Fruit fly (Drosophila melanogaster) whole organism, embryonic: ENCODE results near the gene CG44405.

ENCODE experiments used
- ATbp ChIP-seq: fragments of 200-800 bp; sonication (Bioruptor generic); optimal IDR thresholded peaks from 2 replicates; lab custom pipeline; 2017; ENCODE audit warnings: missing biosample characterization, mild to moderate bottlenecking, missing genetic modification characterization, missing genetic modification reagents
- Adf1 ChIP-seq: fragments of 200-800 bp; sonication (Bioruptor generic); IDR thresholded peaks from 2 replicates; pipeline ENCODE4 v1.3.6; 2022; ENCODE audit warnings: missing biosample characterization, missing genetic modification characterization
- B-H1 ChIP-seq: fragments of 200-800 bp; sonication (Bioruptor generic); IDR thresholded peaks from 3 replicates; pipeline ENCODE4 v1.3.6; 2022; ENCODE audit warnings: missing biosample characterization, missing genetic modification characterization
- CG10462 ChIP-seq: fragments of 200-800 bp; sonication (Bioruptor generic); optimal IDR thresholded peaks from 2 replicates; lab custom pipeline; 2016; ENCODE audit warnings: missing biosample characterization, missing genetic modification characterization
- CG1233 ChIP-seq: fragments of 200-800 bp; sonication (Bioruptor generic); optimal IDR thresholded peaks from 4 replicates; lab custom pipeline; 2018; ENCODE audit warnings: missing biosample characterization, mild to moderate bottlenecking, missing genetic modification characterization
- CG12659 ChIP-seq: fragments of 200-800 bp; sonication (Bioruptor generic); optimal IDR thresholded peaks from 3 replicates; lab custom pipeline; 2017; ENCODE audit warnings: mild to moderate bottlenecking, missing biosample characterization, missing genetic modification reagents, missing genetic modification characterization
- CG12769 ChIP-seq: fragments of 200-800 bp; sonication (Bioruptor generic); optimal IDR thresholded peaks from 2 replicates; lab custom pipeline; 2019; ENCODE audit warnings: missing biosample characterization, mild to moderate bottlenecking, missing genetic modification characterization, moderate library complexity
- CG14965 ChIP-seq: fragments of 200-800 bp; sonication (Bioruptor generic); optimal IDR thresholded peaks from 2 replicates; lab custom pipeline; 2016; ENCODE audit warnings: missing biosample characterization, missing genetic modification characterization, borderline replicate concordance
- CG15073 ChIP-seq: fragments of 200-800 bp; sonication (Bioruptor generic); optimal IDR thresholded peaks from 2 replicates; lab custom pipeline; 2016; ENCODE audit warnings: missing biosample characterization, missing genetic modification characterization
- CG31441 ChIP-seq: fragments of 200-800 bp; sonication (Bioruptor generic); IDR thresholded peaks from 2 replicates; pipeline ENCODE4 v1.3.6; 2022; ENCODE audit warnings: missing biosample characterization, missing genetic modification characterization
- CG5245 ChIP-seq: fragments of 200-800 bp; sonication (Bioruptor generic); optimal IDR thresholded peaks from 3 replicates; lab custom pipeline; 2016; ENCODE audit warnings: missing biosample characterization, missing genetic modification characterization
- CG6765 ChIP-seq: fragments of 200-800 bp; sonication (Bioruptor generic); optimal IDR thresholded peaks from 3 replicates; lab custom pipeline; 2017; ENCODE audit warnings: missing biosample characterization, mild to moderate bottlenecking, missing genetic modification characterization
- CG7556 ChIP-seq: fragments of 200-800 bp; sonication (Bioruptor generic); optimal IDR thresholded peaks from 2 replicates; lab custom pipeline; 2017; ENCODE audit warnings: missing biosample characterization, mild to moderate bottlenecking, missing genetic modification characterization
- CG9932 ChIP-seq: fragments of 200-800 bp; sonication (Bioruptor generic); IDR thresholded peaks from 2 replicates; pipeline ENCODE4 v1.3.6; 2022; ENCODE audit warnings: missing biosample characterization, missing genetic modification characterization
- ERR ChIP-seq: fragments of 200-800 bp; sonication (Bioruptor generic); optimal IDR thresholded peaks from 2 replicates; lab custom pipeline; 2016; ENCODE audit warnings: missing biosample characterization, missing genetic modification characterization
- Elba2 ChIP-seq: fragments of 200-800 bp; sonication (Bioruptor generic); optimal IDR thresholded peaks from 3 replicates; lab custom pipeline; 2016; ENCODE audit warnings: missing biosample characterization, missing genetic modification characterization
- Ets97D ChIP-seq: fragments of 200-800 bp; sonication (Bioruptor generic); optimal IDR thresholded peaks from 3 replicates; lab custom pipeline; 2016; ENCODE audit warnings: missing biosample characterization, missing genetic modification characterization
- Gsc ChIP-seq: fragments of 200-800 bp; sonication (Bioruptor generic); IDR thresholded peaks from 2 replicates; pipeline ENCODE4 v1.3.6; 2022; ENCODE audit warnings: missing biosample characterization, missing genetic modification characterization
- H2.0 ChIP-seq: fragments of 200-800 bp; sonication (Bioruptor generic); IDR thresholded peaks from 2 replicates; pipeline ENCODE4 v1.3.6; 2022; ENCODE audit warnings: missing biosample characterization, missing genetic modification characterization
- HLH3B ChIP-seq: fragments of 200-800 bp; sonication (Bioruptor generic); IDR thresholded peaks from 2 replicates; pipeline ENCODE4 v1.3.6; 2022; ENCODE audit warnings: missing biosample characterization, missing genetic modification characterization
- NK7.1 ChIP-seq: fragments of 200-800 bp; sonication (Bioruptor generic); optimal IDR thresholded peaks from 3 replicates; lab custom pipeline; 2016; ENCODE audit warnings: missing biosample characterization, missing genetic modification characterization
- NfI ChIP-seq: fragments of 200-800 bp; sonication (Bioruptor generic); optimal IDR thresholded peaks from 3 replicates; lab custom pipeline; 2018; ENCODE audit warnings: missing biosample characterization, mild to moderate bottlenecking, missing genetic modification characterization, moderate library complexity
- Oaz ChIP-seq: fragments of 200-800 bp; sonication (Bioruptor generic); IDR thresholded peaks from 2 replicates; pipeline ENCODE4 v1.3.6; 2022; ENCODE audit warnings: missing biosample characterization, missing genetic modification characterization
- Ravus ChIP-seq: fragments of 200-800 bp; sonication (Bioruptor generic); IDR thresholded peaks from 2 replicates; pipeline ENCODE4 v1.3.6; 2022; ENCODE audit warnings: missing biosample characterization, missing genetic modification characterization
- Trl ChIP-seq, 3 experiments: fragments of >200 bp in 2 of 3; fragments of 200-800 bp in 1 of 3; sonication (Bioruptor generic) in 1 of 3; optimal IDR thresholded peaks; 2 replicates in 1 of 3; 3 replicates in 2 of 3; lab custom pipeline; 2016 to 2017; ENCODE audit warnings: missing biosample characterization in 1 of 3, missing genetic modification characterization in 1 of 3
- Vsx1 ChIP-seq: fragments of 200-800 bp; sonication (Bioruptor generic); optimal IDR thresholded peaks from 2 replicates; lab custom pipeline; 2017; ENCODE audit warnings: missing biosample characterization, mild to moderate bottlenecking, missing genetic modification characterization, missing genetic modification reagents
- ac ChIP-seq: fragments of 200-800 bp; sonication (Bioruptor generic); optimal IDR thresholded peaks from 3 replicates; lab custom pipeline; 2017; ENCODE audit warnings: missing biosample characterization, mild to moderate bottlenecking, missing genetic modification characterization
- ap ChIP-seq: fragments of 200-800 bp; sonication (Bioruptor generic); IDR thresholded peaks from 2 replicates; pipeline ENCODE4 v1.3.6; 2022; ENCODE audit warnings: missing biosample characterization, missing genetic modification characterization
- ash1 ChIP-seq: fragments of 200-800 bp; sonication (Bioruptor generic); optimal IDR thresholded peaks from 2 replicates; lab custom pipeline; 2018; ENCODE audit warnings: missing biosample characterization, mild to moderate bottlenecking, missing genetic modification characterization
- ato ChIP-seq: fragments of 200-800 bp; sonication (Bioruptor generic); IDR thresholded peaks from 2 replicates; pipeline ENCODE4 v1.3.6; 2022; ENCODE audit warnings: missing biosample characterization, missing genetic modification characterization; ENCODE audit not compliant: partially characterized antibody
- bbx ChIP-seq: fragments of 200-800 bp; sonication (Bioruptor generic); IDR thresholded peaks from 2 replicates; pipeline ENCODE4 v1.3.6; 2022; ENCODE audit warnings: missing biosample characterization, missing genetic modification characterization; ENCODE audit not compliant: partially characterized antibody
- bigmax ChIP-seq: fragments of 200-800 bp; sonication (Bioruptor generic); optimal IDR thresholded peaks from 2 replicates; lab custom pipeline; 2018; ENCODE audit warnings: missing biosample characterization, mild to moderate bottlenecking, missing genetic modification characterization
- da ChIP-seq: fragments of 200-800 bp; sonication (Bioruptor generic); optimal IDR thresholded peaks from 2 replicates; lab custom pipeline; 2016; ENCODE audit warnings: missing biosample characterization, missing genetic modification characterization
- eve ChIP-seq, 2 experiments: fragments of >200 bp; optimal IDR thresholded peaks; 2 replicates each; lab custom pipeline; 2017; ENCODE audit warnings: missing biosample characterization in 2 of 2, missing genetic modification characterization in 2 of 2
- gce ChIP-seq: fragments of 200-800 bp; sonication (Bioruptor generic); IDR thresholded peaks from 3 replicates; pipeline ENCODE4 v1.3.6; 2022; ENCODE audit warnings: missing biosample characterization, missing genetic modification characterization
- hb ChIP-seq: fragments of 200-800 bp; sonication (Bioruptor generic); IDR thresholded peaks from 3 replicates; pipeline ENCODE4 v1.3.6; 2022; ENCODE audit warnings: missing biosample characterization, missing genetic modification characterization; ENCODE audit not compliant: partially characterized antibody
- ind ChIP-seq: fragments of 200-800 bp; sonication (Bioruptor generic); optimal IDR thresholded peaks from 3 replicates; lab custom pipeline; 2016; ENCODE audit warnings: missing biosample characterization, missing genetic modification characterization
- lola ChIP-seq, 3 experiments: fragments of >200 bp in 2 of 3; fragments of 200-800 bp in 1 of 3; sonication (Bioruptor generic) in 1 of 3; optimal IDR thresholded peaks; 2 replicates each; lab custom pipeline; 2017 to 2019; ENCODE audit warnings: missing biosample characterization in 3 of 3, missing genetic modification characterization in 3 of 3, mild to moderate bottlenecking in 1 of 3, moderate library complexity in 1 of 3
- nerfin-1 ChIP-seq: fragments of 200-800 bp; sonication (Bioruptor generic); optimal IDR thresholded peaks from 3 replicates; lab custom pipeline; 2019; ENCODE audit warnings: missing biosample characterization, mild to moderate bottlenecking, missing genetic modification characterization, moderate library complexity
- pita ChIP-seq: fragments of 200-800 bp; sonication (Bioruptor generic); optimal IDR thresholded peaks from 2 replicates; lab custom pipeline; 2017; ENCODE audit warnings: missing biosample characterization, mild to moderate bottlenecking, missing genetic modification characterization
- ro ChIP-seq: fragments of 200-800 bp; sonication (Bioruptor generic); IDR thresholded peaks from 2 replicates; pipeline ENCODE4 v1.3.6; 2022; ENCODE audit warnings: missing biosample characterization, missing genetic modification characterization
- run ChIP-seq: fragments of 200-800 bp; sonication (Bioruptor generic); optimal IDR thresholded peaks from 3 replicates; lab custom pipeline; 2018; ENCODE audit warnings: missing biosample characterization, mild to moderate bottlenecking, missing genetic modification characterization
- sd ChIP-seq: fragments of 200-800 bp; sonication (Bioruptor generic); optimal IDR thresholded peaks from 3 replicates; lab custom pipeline; 2018; ENCODE audit warnings: missing biosample characterization, mild to moderate bottlenecking, missing genetic modification characterization, moderate library complexity
- tgo ChIP-seq: fragments of 200-800 bp; sonication (Bioruptor generic); IDR thresholded peaks from 3 replicates; pipeline ENCODE4 v1.3.6; 2022; ENCODE audit warnings: missing biosample characterization, missing genetic modification characterization
- tio ChIP-seq: fragments of 200-800 bp; sonication (Bioruptor generic); optimal IDR thresholded peaks from 2 replicates; lab custom pipeline; 2017; ENCODE audit warnings: missing biosample characterization, missing genetic modification characterization, inconsistent platforms
- tna ChIP-seq: fragments of 200-800 bp; sonication (Bioruptor generic); IDR thresholded peaks from 2 replicates; pipeline ENCODE4 v1.3.6; 2022; ENCODE audit warnings: missing biosample characterization, missing genetic modification characterization; ENCODE audit not compliant: partially characterized antibody
- wor ChIP-seq: fragments of 200-800 bp; sonication (Bioruptor generic); IDR thresholded peaks from 2 replicates; pipeline ENCODE4 v1.3.6; 2022; ENCODE audit warnings: missing biosample characterization, missing genetic modification characterization
- zfh2 ChIP-seq: fragments of 200-800 bp; sonication (Bioruptor generic); optimal IDR thresholded peaks from 2 replicates; lab custom pipeline; 2016; ENCODE audit warnings: missing biosample characterization, missing genetic modification characterization

The CG44405 gene

dm6 chr2L:16352585-16353580, 10.8 kb upstream of the CG44405 start, which contains the start of the genes Hyls1, chif and CG4455 (continued):
- TF ChIP-seq eve (GFP tag; optimal IDR thresholded peaks at IDR 0.05; lab: Kevin White, UChicago) (peak in 1 of 2 experiments; percentile 66), Gsc (GFP tag; lab: Robert Waterston, UW) (no peak), CG12659 (GFP tag; lab: Kevin White, UChicago) (peak; percentile 70), NfI (peak; percentile 3), CG15073 (GFP tag; lab: Kevin White, UChicago) (no peak), Oaz (GFP tag; lab: Robert Waterston, UW) (no peak), Elba2 (GFP tag; lab: Kevin White, UChicago) (no peak), sd (tag; lab: Kevin White, UChicago) (no peak), wor (GFP tag; lab: Robert Waterston, UW) (no peak), hb (peak; percentile 89), CG9932 (GFP tag; lab: Robert Waterston, UW) (peak; percentile 68), bbx (GFP tag; lab: Robert Waterston, UW) (peak; percentile 78), CG10462 (no peak), CG1233 (no peak), lola (GFP tag; optimal IDR thresholded peaks at IDR 0.05; lab: Kevin White, UChicago) (peak in 1 of 3 experiments; percentile 31), CG6765 (GFP tag; lab: Kevin White, UChicago) (no peak), ind (GFP tag; lab: Kevin White, UChicago) (peak; percentile 56), Ets97D (GFP tag; lab: Kevin White, UChicago) (peak; percentile 26), run (peak; percentile 5), ro (GFP tag; lab: Robert Waterston, UW) (no peak), gce (GFP tag; lab: Robert Waterston, UW) (no peak), pita (no peak), Trl (optimal IDR thresholded peaks at IDR 0.05; lab: Kevin White, UChicago) (no peak), Trl (GFP tag; optimal IDR thresholded peaks at IDR 0.05; lab: Kevin White, UChicago) (no peak), CG31441 (GFP tag; lab: Robert Waterston, UW) (peak; percentile 93), tio (GFP tag; lab: Kevin White, UChicago) (no peak), Ravus (GFP tag; lab: Robert Waterston, UW) (no peak), CG7556 (GFP tag; lab: Kevin White, UChicago) (no peak), bigmax (no peak), ERR (GFP tag; lab: Kevin White, UChicago) (no peak), CG5245 (GFP tag; lab: Kevin White, UChicago) (peak; percentile 29), tna (GFP tag; lab: Robert Waterston, UW) (peak; percentile 61; the same call in 1 of the 2 replicates), NK7.1 (GFP tag; lab: Kevin White, UChicago) (no peak), da (no peak), nerfin-1 (peak; percentile 2), Vsx1 (no peak), ac (no peak), ATbp (GFP tag; lab: Kevin White, UChicago) (no peak), tgo (GFP tag; lab: Robert Waterston, UW) (0 out of 3 replicates have a peak, but pooled peaks have one; percentile 16), ato (GFP tag; lab: Robert Waterston, UW) (peak; percentile 65; the same call in 1 of the 2 replicates), zfh2 (GFP tag; lab: Kevin White, UChicago) (peak; percentile 39), CG12769 (tag; lab: Kevin White, UChicago) (no peak), H2.0 (GFP tag; lab: Robert Waterston, UW) (no peak), B-H1 (GFP tag; lab: Robert Waterston, UW) (no peak), ap (GFP tag; lab: Robert Waterston, UW) (no peak), HLH3B (GFP tag; lab: Robert Waterston, UW) (no peak), CG14965 (no peak), ash1 (no peak), Adf1 (GFP tag; lab: Robert Waterston, UW) (no peak)
